Worm (Caenorhabditis elegans): ENCODE measurements around the gene R12B2.13.

The R12B2.13 gene

ce11 chrIII:5839598-5839997 lies 6.3 kb upstream of the R12B2.13 start:
- TF ChIP-seq ahr-1 (tag; optimal IDR thresholded peaks at IDR 0.05) (no peak), K09A11.1 (tag; optimal IDR thresholded peaks at IDR 0.05; ENCODE audit: insufficient read depth) (no peak), unc-86 (tag; optimal IDR thresholded peaks at IDR 0.05) (no peak), rnt-1 (tag; optimal IDR thresholded peaks at IDR 0.05) (no peak), ttx-3 (tag; optimal IDR thresholded peaks at IDR 0.05) (no peak), ama-1 (optimal IDR thresholded peaks at IDR 0.05) (no peak), hlh-8 (tag; optimal IDR thresholded peaks at IDR 0.05) (no peak), fkh-6 (tag; optimal IDR thresholded peaks at IDR 0.05) (no peak), ceh-9 (tag; optimal IDR thresholded peaks at IDR 0.05) (no peak), lin-11 (tag; optimal IDR thresholded peaks at IDR 0.05) (no peak), F13H6.1 (tag; optimal IDR thresholded peaks at IDR 0.05) (no peak), pat-9 (tag; optimal IDR thresholded peaks at IDR 0.05) (no peak), elt-4 (tag; optimal IDR thresholded peaks at IDR 0.05) (no peak)

DNA sequence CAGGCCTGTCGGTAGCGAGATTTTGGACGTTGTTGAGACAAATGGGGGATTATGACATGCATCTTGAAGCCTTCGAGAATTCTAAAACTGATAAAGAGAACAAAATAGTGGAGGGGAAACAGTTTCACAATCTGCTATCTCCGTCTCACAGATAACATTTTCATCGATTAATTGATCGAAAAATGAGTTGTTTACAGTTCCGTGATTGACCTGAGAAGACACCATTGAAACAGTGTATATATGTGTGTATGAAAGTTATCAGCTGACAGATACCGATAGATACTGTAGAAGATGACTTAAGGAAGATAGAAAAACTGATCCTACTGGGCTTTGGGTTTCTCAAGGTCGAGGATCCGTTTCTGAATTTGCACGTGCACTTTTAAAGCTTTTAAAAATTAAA lies 5.9 kb upstream of the R12B2.13 start:
- TF ChIP-seq elt-2 (tag; optimal IDR thresholded peaks at IDR 0.05) (peak; percentile 23), rnt-1 (tag; optimal IDR thresholded peaks at IDR 0.05) (no peak)

DNA sequence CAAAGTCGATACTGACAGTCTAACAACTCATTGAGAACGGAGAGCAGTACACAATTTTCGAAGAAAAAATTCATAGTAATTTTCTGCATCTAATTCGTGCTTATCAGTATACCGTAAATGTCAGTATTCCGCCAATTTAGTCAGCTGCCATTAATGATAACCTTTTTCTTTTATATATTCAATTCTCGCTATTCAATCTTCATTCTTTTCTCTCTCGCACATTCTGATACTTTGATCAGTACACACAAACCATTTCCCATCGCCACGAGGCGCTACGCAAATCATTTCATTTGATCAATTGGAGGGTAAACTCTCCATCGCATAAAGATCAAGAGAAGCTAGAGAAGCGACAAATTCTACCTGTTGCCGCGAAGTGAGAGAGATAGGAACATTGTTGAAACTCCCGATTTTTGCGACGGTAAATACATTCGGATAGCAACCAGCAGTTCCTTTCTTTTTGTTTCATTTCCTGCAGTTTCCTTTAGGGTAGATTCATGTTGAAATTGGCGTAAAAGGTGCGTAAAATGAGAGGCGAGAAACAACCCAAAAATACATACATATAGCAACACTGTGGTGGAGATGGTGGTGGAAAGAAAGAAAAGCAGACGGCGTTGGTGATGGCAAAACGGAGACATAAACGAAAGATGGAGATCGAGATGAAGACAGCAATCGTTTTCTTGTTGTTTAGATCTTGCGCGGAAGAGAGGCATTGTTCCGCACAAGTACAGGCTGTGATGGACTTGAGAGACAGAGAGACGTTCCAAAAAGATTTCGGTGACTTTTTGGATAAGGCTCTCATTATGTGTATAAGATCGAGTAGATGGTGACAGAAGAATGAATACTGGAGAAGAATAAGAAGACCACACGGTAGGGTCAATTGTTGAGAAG lies 5.1 kb upstream of the R12B2.13 start:
- TF ChIP-seq che-1 (tag; optimal IDR thresholded peaks at IDR 0.05) (no peak), pax-1 (tag; optimal IDR thresholded peaks at IDR 0.05) (no peak), ceh-18 (tag; optimal IDR thresholded peaks at IDR 0.05) (peak; percentile 39), pha-2 (tag; optimal IDR thresholded peaks at IDR 0.05) (no peak), tbx-2 (tag; optimal IDR thresholded peaks at IDR 0.05) (no peak), ceh-22 (tag; optimal IDR thresholded peaks at IDR 0.05) (no peak), zip-5 (tag; optimal IDR thresholded peaks at IDR 0.05) (no peak), K09A11.1 (tag; optimal IDR thresholded peaks at IDR 0.05; ENCODE audit: insufficient read depth) (no peak), ceh-24 (tag; optimal IDR thresholded peaks at IDR 0.05) (no peak), eyg-1 (tag; optimal IDR thresholded peaks at IDR 0.05) (no peak), dve-1 (tag; optimal IDR thresholded peaks at IDR 0.05) (no peak), fax-1 (tag; optimal IDR thresholded peaks at IDR 0.05) (no peak), ceh-2 (tag; optimal IDR thresholded peaks at IDR 0.05) (no peak), ceh-9 (tag; optimal IDR thresholded peaks at IDR 0.05) (no peak), ceh-31 (tag; optimal IDR thresholded peaks at IDR 0.05) (no peak), unc-55 (GFP tag; optimal IDR thresholded peaks at IDR 0.05) (peak; percentile 14), pat-9 (tag; optimal IDR thresholded peaks at IDR 0.05) (no peak), sox-4 (tag; optimal IDR thresholded peaks at IDR 0.05) (no peak), ceh-19 (GFP tag; optimal IDR thresholded peaks at IDR 0.05) (no peak), rnt-1 (tag; optimal IDR thresholded peaks at IDR 0.05) (peak; percentile 9), unc-42 (tag; optimal IDR thresholded peaks at IDR 0.05) (no peak), hlh-30 (tag; optimal IDR thresholded peaks at IDR 0.05; ENCODE audit: insufficient read depth) (no peak), hlh-8 (tag; optimal IDR thresholded peaks at IDR 0.05) (no peak), ets-4 (tag; optimal IDR thresholded peaks at IDR 0.05) (peak; percentile 13), T23F11.4 (GFP tag; optimal IDR thresholded peaks at IDR 0.05) (no peak), pag-3 (tag; optimal IDR thresholded peaks at IDR 0.05; ENCODE audit: borderline replicate concordance) (no peak), ref-2 (tag; optimal IDR thresholded peaks at IDR 0.05) (no peak)

- TF ChIP-seq C38D4.7 (GFP tag; optimal IDR thresholded peaks at IDR 0.05): peak; percentile 18
- peak; percentile 4 for TF ChIP-seq nfya-1 (tag; optimal IDR thresholded peaks at IDR 0.05)
- TF ChIP-seq pros-1 (tag; optimal IDR thresholded peaks at IDR 0.05): no peak
- no peak for TF ChIP-seq pat-9 (tag; optimal IDR thresholded peaks at IDR 0.05)
- peak; percentile 7 for TF ChIP-seq sdc-2 (tag; optimal IDR thresholded peaks at IDR 0.05)
- no peak for TF ChIP-seq elt-4 (tag; optimal IDR thresholded peaks at IDR 0.05)
These were observed 3.5 kb upstream of the R12B2.13 start, which contains the start of gene W04D12.1 for ce11 chrIII:5836816-5837215. Gene W04D12.1, plus strand, starts transcription at chrIII:5836926.

All from whole organism, late embryonic.